Worm (Caenorhabditis elegans) whole organism, young adult: ENCODE data around the gene C07A9.13.

Source experiments
- F57A8.1 ChIP-seq: fragments of 200-800 bp; sonication (Bioruptor generic); optimal IDR thresholded peaks from 2 replicates; lab custom pipeline; 2018; ENCODE audit warnings: mild to moderate bottlenecking, missing genetic modification characterization, moderate library complexity, missing compliant biosample characterization
- efl-1 ChIP-seq: fragments of 150-350 bp; optimal IDR thresholded peaks from 2 replicates; lab custom pipeline; 2014; ENCODE audit warnings: missing biosample characterization, missing genetic modification reagents, missing genetic modification characterization
- pha-4 ChIP-seq: fragments of 150-350 bp; sonication (generic microtip); optimal IDR thresholded peaks from 2 replicates; lab custom pipeline; 2014; ENCODE audit warnings: missing biosample characterization, missing genetic modification reagents, missing genetic modification characterization
- snpc-4 ChIP-seq, 5 experiments: fragments of 150-350 bp in 1 of 5; sonication (generic microtip) in 4 of 5; optimal IDR thresholded peaks; 2 replicates each; lab custom pipeline; 2014 to 2018; ENCODE audit warnings: missing genetic modification characterization in 5 of 5, missing biosample characterization in 3 of 5, antibody characterized with exemption in 2 of 5, mild to moderate bottlenecking in 2 of 5, missing compliant biosample characterization in 2 of 5, missing genotype in 2 of 5, moderate library complexity in 2 of 5, missing genetic modification reagents in 1 of 5
- unc-130 ChIP-seq: sonication (generic microtip); optimal IDR thresholded peaks from 2 replicates; lab custom pipeline; 2016; ENCODE audit warnings: missing genetic modification reagents, missing genetic modification characterization, missing compliant biosample characterization

- no peak for TF ChIP-seq unc-130
- TF ChIP-seq snpc-4 (GFP tag; optimal IDR thresholded peaks at IDR 0.05; lab: Kevin White, UChicago): no peak
- TF ChIP-seq snpc-4 (tag; optimal IDR thresholded peaks at IDR 0.05; lab: Kevin White, UChicago): no peak
- TF ChIP-seq pha-4 (tag; lab: Kevin White, UChicago): no peak
- TF ChIP-seq efl-1: no peak
- no peak for TF ChIP-seq F57A8.1 (GFP tag; lab: Kevin White, UChicago)
Observed at ce11 chrIII:9727439-9727838, 46.3 kb upstream of the C07A9.13 start, which contains the start of gene C07A9.12.
